Worm (Caenorhabditis elegans) whole organism, L3 larva: ENCODE data around the gene chil-24.
"Not testable (repeated sequence)": the region's sequence is repeated elsewhere in the genome, so short reads cannot be mapped to it uniquely, and the experiment has no call there.

ENCODE experiments used
- R02D3.7 ChIP-seq: fragments of 150-350 bp; optimal IDR thresholded peaks from 2 replicates; lab custom pipeline; 2014; ENCODE audit warnings: missing biosample characterization, missing genetic modification characterization
- ceh-82 ChIP-seq: fragments of 150-350 bp; optimal IDR thresholded peaks from 2 replicates; lab custom pipeline; 2014; ENCODE audit warnings: missing biosample characterization, missing genetic modification characterization
- daf-12 ChIP-seq: fragments of 150-350 bp; optimal IDR thresholded peaks from 2 replicates; lab custom pipeline; 2014; ENCODE audit warnings: missing biosample characterization, missing genetic modification reagents, missing genetic modification characterization
- egl-27 ChIP-seq: sonication (generic microtip); optimal IDR thresholded peaks from 4 replicates; lab custom pipeline; 2017; ENCODE audit warnings: missing biosample characterization, missing genetic modification reagents, missing genetic modification characterization
- elt-2 ChIP-seq: sonication (generic microtip); optimal IDR thresholded peaks from 2 replicates; lab custom pipeline; 2016; ENCODE audit warnings: missing genetic modification reagents, mild to moderate bottlenecking, missing genetic modification characterization, missing compliant biosample characterization
- jun-1 ChIP-seq: fragments of 150-350 bp; optimal IDR thresholded peaks from 2 replicates; lab custom pipeline; 2014; ENCODE audit warnings: missing biosample characterization, missing genetic modification reagents, missing genetic modification characterization
- lsy-12 ChIP-seq: sonication (generic microtip); optimal IDR thresholded peaks from 2 replicates; lab custom pipeline; 2016; ENCODE audit warnings: mild to moderate bottlenecking, missing genetic modification characterization, missing compliant biosample characterization
- nfya-1 ChIP-seq: sonication (generic microtip); optimal IDR thresholded peaks from 2 replicates; lab custom pipeline; 2017; ENCODE audit warnings: missing genetic modification characterization, mild to moderate bottlenecking, missing compliant biosample characterization, antibody characterized with exemption, moderate library complexity; ENCODE audit not compliant: insufficient read depth
- nhr-11 ChIP-seq: fragments of 150-350 bp; optimal IDR thresholded peaks from 2 replicates; lab custom pipeline; 2014; ENCODE audit warnings: missing biosample characterization, missing genetic modification characterization
- nhr-12 ChIP-seq: fragments of 150-350 bp; optimal IDR thresholded peaks from 2 replicates; lab custom pipeline; 2014; ENCODE audit warnings: missing biosample characterization, missing genetic modification characterization
- nhr-23 ChIP-seq: fragments of 150-350 bp; optimal IDR thresholded peaks from 2 replicates; lab custom pipeline; 2014; ENCODE audit warnings: missing biosample characterization, missing genetic modification reagents, missing genetic modification characterization
- nhr-76 ChIP-seq: fragments of 150-350 bp; sonication (generic microtip); optimal IDR thresholded peaks from 5 replicates; lab custom pipeline; 2014; ENCODE audit warnings: missing biosample characterization, missing genetic modification characterization
- skn-1 ChIP-seq: fragments of 150-350 bp; optimal IDR thresholded peaks from 2 replicates; lab custom pipeline; 2014; ENCODE audit warnings: missing biosample characterization, missing genetic modification characterization
- unc-39 ChIP-seq: sonication (generic microtip); optimal IDR thresholded peaks from 4 replicates; lab custom pipeline; 2017; ENCODE audit warnings: missing biosample characterization, missing genetic modification characterization
- zag-1 ChIP-seq: fragments of 150-350 bp; optimal IDR thresholded peaks from 2 replicates; lab custom pipeline; 2014; ENCODE audit warnings: missing biosample characterization, missing genetic modification characterization
- ztf-11 ChIP-seq: fragments of 150-350 bp; optimal IDR thresholded peaks from 2 replicates; lab custom pipeline; 2014; ENCODE audit warnings: missing biosample characterization, missing genetic modification characterization
- ztf-4 ChIP-seq: fragments of 150-350 bp; optimal IDR thresholded peaks from 2 replicates; lab custom pipeline; 2014; ENCODE audit warnings: missing biosample characterization, missing genetic modification characterization

The chil-24 gene

ce11 chrII:3172176-3172575 lies 43.2 kb downstream of the chil-24 start, which contains the start of gene Y27F2A.10:
Gene Y27F2A.10, minus strand, starts transcription at chrII:3172276.
- TF ChIP-seq jun-1 (tag; lab: Kevin White, UChicago) (no peak), egl-27 (tag; lab: Kevin White, UChicago) (no peak), elt-2 (tag; lab: Kevin White, UChicago) (no peak), nhr-76 (tag; lab: Kevin White, UChicago) (no peak), nhr-12 (tag; lab: Kevin White, UChicago) (no peak), nhr-11 (tag; lab: Kevin White, UChicago) (no peak), ztf-11 (tag; lab: Kevin White, UChicago) (no peak), R02D3.7 (tag; lab: Kevin White, UChicago) (no peak), nhr-23 (tag; lab: Kevin White, UChicago) (no peak), unc-39 (tag; lab: Kevin White, UChicago) (no peak), ceh-82 (no peak), lsy-12 (tag; lab: Kevin White, UChicago) (no peak), daf-12 (tag; lab: Kevin White, UChicago) (no peak), skn-1 (tag; lab: Kevin White, UChicago) (no peak)

DNA sequence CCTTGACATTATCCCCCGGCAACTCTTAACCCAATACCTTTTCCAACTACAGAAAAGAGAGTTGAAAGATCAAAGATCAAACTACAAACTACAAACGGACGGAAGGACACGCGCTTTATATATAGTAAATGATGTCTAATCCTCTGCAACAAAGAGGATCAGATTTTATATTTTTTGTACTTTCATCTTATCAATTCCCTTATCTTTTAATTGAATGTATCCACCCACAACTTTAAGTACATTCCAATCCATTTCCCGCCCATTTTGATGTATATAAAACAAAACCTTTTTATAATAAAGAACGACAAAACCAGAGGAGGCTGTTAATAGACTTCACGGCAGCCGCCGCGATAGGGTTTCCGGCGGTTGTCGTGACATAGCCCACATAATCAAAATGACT lies 48.7 kb downstream of the chil-24 start, which contains the start of gene sri-40:
Gene sri-40 (plus strand): TSS at position 301 of the 400 bp plus-strand sequence.
- not testable (repeated sequence) for TF ChIP-seq zag-1 (tag; lab: Kevin White, UChicago); ztf-4; nfya-1
- TF ChIP-seq, all 47 proteins: peak for 0; not testable (repeated sequence) for 47
